Worm (Caenorhabditis elegans) whole organism, L4/young adult: ENCODE results near the gene srg-23.

Source experiments
- W03F9.2 ChIP-seq: fragments of 150-350 bp; optimal IDR thresholded peaks from 2 replicates; lab custom pipeline; 2014; ENCODE audit warnings: missing biosample characterization, missing genetic modification characterization
- dao-5 ChIP-seq: sonication (generic microtip); optimal IDR thresholded peaks from 2 replicates; lab custom pipeline; 2016; ENCODE audit warnings: missing genotype, missing genetic modification characterization, moderate library complexity, missing compliant biosample characterization

DNA sequence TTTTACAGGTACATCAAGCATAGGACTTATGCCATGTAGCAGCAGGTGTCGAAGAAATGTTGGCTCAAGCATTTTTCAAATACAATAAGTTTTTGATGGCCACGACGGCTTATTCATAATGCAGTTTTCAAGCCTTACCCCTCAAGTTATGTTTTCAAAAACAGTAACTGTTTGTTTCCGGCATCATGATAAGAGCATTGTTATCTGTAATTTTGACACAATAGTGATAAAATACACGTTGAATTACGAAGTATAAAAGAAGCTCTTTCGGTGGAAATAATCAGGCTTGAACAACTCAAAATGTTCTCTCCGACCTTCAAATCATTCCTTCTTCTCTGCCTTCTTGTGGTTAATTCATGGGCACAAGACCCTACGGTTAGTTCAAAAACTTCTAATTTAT is 6.1 kb upstream of the srg-23 start, which contains the start of gene clec-121:
- TF ChIP-seq dao-5 (tag; lab: Kevin White, UChicago) (no peak), W03F9.2 (tag; lab: Kevin White, UChicago) (no peak)
